Worm (Caenorhabditis elegans): ENCODE results near the gene fsn-1.

The fsn-1 gene

DNA sequence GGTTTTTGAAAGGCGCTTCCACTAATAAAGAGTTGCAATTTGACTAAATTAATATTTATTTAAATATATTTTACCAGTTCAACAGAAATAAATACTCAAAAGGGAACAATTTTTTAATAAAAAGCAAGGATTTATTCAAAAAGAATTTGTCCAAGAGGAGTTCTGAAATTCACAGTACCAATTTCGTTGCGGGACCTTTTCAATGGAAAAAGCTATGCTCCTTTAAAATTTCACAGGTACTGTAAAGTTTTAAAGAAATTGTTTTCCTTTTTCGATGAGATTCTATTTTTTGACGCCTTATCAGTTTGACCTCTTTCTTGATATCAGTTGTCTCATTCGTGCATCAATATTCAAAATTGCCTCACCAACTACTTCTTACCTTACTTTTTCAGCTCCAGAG, 36.9 kb upstream of the fsn-1 start, which contains the start of gene tag-340:
TSS of gene tag-340 (plus strand) at position 249 of the 400 bp plus-strand sequence.
- TF ChIP-seq sox-2 (GFP tag; IDR thresholded peaks at IDR 0.05) = no peak
- no peak for TF ChIP-seq madf-2 (tag; optimal IDR thresholded peaks at IDR 0.05)
- no peak for TF ChIP-seq pqm-1 (tag; optimal IDR thresholded peaks at IDR 0.05)
- no peak for TF ChIP-seq ceh-24 (tag; optimal IDR thresholded peaks at IDR 0.05)
- TF ChIP-seq hlh-8 (tag; optimal IDR thresholded peaks at IDR 0.05) = no peak
- TF ChIP-seq hlh-30 (tag; optimal IDR thresholded peaks at IDR 0.05; ENCODE audit: insufficient read depth) = no peak
- no peak for TF ChIP-seq npax-4 (tag; optimal IDR thresholded peaks at IDR 0.05)
- TF ChIP-seq fkh-6 (tag; optimal IDR thresholded peaks at IDR 0.05) = no peak
- TF ChIP-seq K02D7.2 (tag; optimal IDR thresholded peaks at IDR 0.05) = no peak
- no peak for TF ChIP-seq gmeb-2 (tag; optimal IDR thresholded peaks at IDR 0.05)
- no peak for TF ChIP-seq nfya-1 (tag; optimal IDR thresholded peaks at IDR 0.05)
- no peak for TF ChIP-seq unc-3 (GFP tag; conservative IDR thresholded peaks at IDR 0.05)
- TF ChIP-seq unc-3 (tag; optimal IDR thresholded peaks at IDR 0.05) = no peak
- TF ChIP-seq ceh-30 (tag; optimal IDR thresholded peaks at IDR 0.05) = no peak
- TF ChIP-seq ceh-45 (GFP tag; IDR thresholded peaks at IDR 0.05) = no peak
- no peak for TF ChIP-seq ztf-16 (tag; optimal IDR thresholded peaks at IDR 0.05)
- TF ChIP-seq syd-9 (tag; optimal IDR thresholded peaks at IDR 0.05) = no peak
- no peak for TF ChIP-seq ets-4 (tag; optimal IDR thresholded peaks at IDR 0.05)

DNA sequence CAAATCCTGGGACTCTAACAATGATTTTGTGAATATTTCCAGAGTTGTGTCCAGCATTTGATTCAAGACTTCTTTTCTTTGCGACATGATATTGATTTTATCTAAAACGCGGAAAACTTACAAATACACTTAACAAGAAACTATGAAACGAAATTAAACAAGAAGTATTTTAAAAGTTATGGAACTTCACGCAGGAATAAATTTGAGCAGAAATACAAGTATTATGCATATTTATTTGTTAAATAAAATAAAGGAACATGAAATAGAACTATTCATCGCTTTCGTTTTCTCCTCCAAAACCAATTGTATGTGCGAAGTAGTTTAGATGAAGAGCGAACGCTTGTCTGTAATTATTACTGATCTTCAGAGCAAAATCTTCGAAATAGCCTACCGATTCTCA, 33.3 kb upstream of the fsn-1 start, which contains the start of gene kbp-2:
TSS of gene kbp-2 (minus strand) at position 101 of the 400 bp plus-strand sequence.
- TF ChIP-seq pha-4 (tag; optimal IDR thresholded peaks at IDR 0.05) (no peak), ceh-18 (tag; optimal IDR thresholded peaks at IDR 0.05) (no peak), npax-4 (tag; optimal IDR thresholded peaks at IDR 0.05) (no peak), ref-2 (tag; optimal IDR thresholded peaks at IDR 0.05) (no peak), fkh-6 (tag; optimal IDR thresholded peaks at IDR 0.05) (no peak), ceh-2 (tag; optimal IDR thresholded peaks at IDR 0.05) (no peak), pros-1 (tag; optimal IDR thresholded peaks at IDR 0.05) (no peak), C08G9.2 (tag; optimal IDR thresholded peaks at IDR 0.05) (no peak), K02D7.2 (tag; optimal IDR thresholded peaks at IDR 0.05) (no peak)

DNA sequence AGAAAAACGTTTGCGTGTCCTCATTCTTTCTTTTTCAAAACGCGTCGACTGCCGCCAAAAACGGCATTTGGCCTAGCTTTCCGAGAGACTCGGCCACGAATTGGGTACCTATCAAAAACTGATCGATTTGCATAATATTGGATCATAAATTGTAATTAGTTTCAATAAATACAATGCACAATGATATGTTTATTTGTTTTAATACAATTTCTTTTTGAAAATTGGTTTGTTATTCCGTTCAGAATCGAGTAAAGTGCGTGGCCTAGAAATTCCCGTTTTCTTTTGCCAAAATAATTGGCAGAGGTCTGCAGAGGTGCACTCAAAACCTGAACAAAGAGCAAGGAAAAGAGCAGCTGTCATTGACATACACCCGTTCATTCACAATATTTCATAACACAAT, 31.7 kb upstream of the fsn-1 start, which contains the start of gene F26F4.8:
TSS of gene F26F4.8 (minus strand) at position 69 of the 400 bp plus-strand sequence.
- TF ChIP-seq ceh-2 (tag; optimal IDR thresholded peaks at IDR 0.05) (peak; percentile 93), ztf-16 (tag; optimal IDR thresholded peaks at IDR 0.05) (peak; percentile 1), nhr-11 (tag; optimal IDR thresholded peaks at IDR 0.05) (no peak), ceh-18 (tag; optimal IDR thresholded peaks at IDR 0.05) (peak; percentile 6), ceh-34 (tag; optimal IDR thresholded peaks at IDR 0.05) (peak; percentile 15), sdc-2 (tag; optimal IDR thresholded peaks at IDR 0.05) (peak; percentile 54), rnt-1 (tag; optimal IDR thresholded peaks at IDR 0.05) (peak; percentile 46), mec-3 (tag; optimal IDR thresholded peaks at IDR 0.05; ENCODE audit: borderline replicate concordance) (peak; percentile 79), ceh-31 (tag; optimal IDR thresholded peaks at IDR 0.05) (peak; percentile 92), unc-86 (tag; optimal IDR thresholded peaks at IDR 0.05) (peak; percentile 10), pqm-1 (tag; optimal IDR thresholded peaks at IDR 0.05) (no peak), ceh-14 (tag; optimal IDR thresholded peaks at IDR 0.05) (peak; percentile 14), ahr-1 (tag; optimal IDR thresholded peaks at IDR 0.05) (peak; percentile 24), tbx-2 (tag; optimal IDR thresholded peaks at IDR 0.05) (peak; percentile 85), hlh-6 (tag; optimal IDR thresholded peaks at IDR 0.05) (no peak), eyg-1 (tag; optimal IDR thresholded peaks at IDR 0.05) (peak; percentile 7), syd-9 (tag; optimal IDR thresholded peaks at IDR 0.05) (no peak), pax-1 (tag; optimal IDR thresholded peaks at IDR 0.05) (no peak), elt-2 (tag; optimal IDR thresholded peaks at IDR 0.05) (peak; percentile 62), unc-3 (GFP tag; conservative IDR thresholded peaks at IDR 0.05) (no peak), unc-3 (tag; optimal IDR thresholded peaks at IDR 0.05) (no peak), dmd-4 (tag; optimal IDR thresholded peaks at IDR 0.05; ENCODE audit: borderline replicate concordance) (no peak), fax-1 (tag; optimal IDR thresholded peaks at IDR 0.05) (peak; percentile 51), F13H6.1 (tag; optimal IDR thresholded peaks at IDR 0.05) (peak; percentile 37), tbx-7 (tag; optimal IDR thresholded peaks at IDR 0.05) (peak; percentile 85), hlh-8 (tag; optimal IDR thresholded peaks at IDR 0.05) (peak; percentile 89), ets-4 (tag; optimal IDR thresholded peaks at IDR 0.05) (peak; percentile 88), unc-55 (GFP tag; optimal IDR thresholded peaks at IDR 0.05) (no peak), lim-6 (tag; optimal IDR thresholded peaks at IDR 0.05) (peak; percentile 43), unc-42 (tag; optimal IDR thresholded peaks at IDR 0.05) (peak; percentile 20), ceh-45 (GFP tag; IDR thresholded peaks at IDR 0.05) (no peak), T23F11.4 (GFP tag; optimal IDR thresholded peaks at IDR 0.05) (no peak), zip-5 (tag; optimal IDR thresholded peaks at IDR 0.05) (peak; percentile 75), ref-2 (tag; optimal IDR thresholded peaks at IDR 0.05) (peak; percentile 51), C08G9.2 (tag; optimal IDR thresholded peaks at IDR 0.05) (peak; percentile 90), fkh-6 (tag; optimal IDR thresholded peaks at IDR 0.05) (peak; percentile 40), pat-9 (tag; optimal IDR thresholded peaks at IDR 0.05) (no peak), ceh-24 (tag; optimal IDR thresholded peaks at IDR 0.05) (no peak)

Data from whole organism, late embryonic.